Fruit fly (Drosophila melanogaster) whole organism, embryonic: ENCODE measurements around the gene Surf1.
A peak's percentile ranks its signal among the peaks of the same experiment; 100 is the strongest.

ENCODE experiments used
- CG15479 ChIP-seq: fragments of 200-800 bp; sonication (Bioruptor generic); optimal IDR thresholded peaks from 3 replicates; lab custom pipeline; 2019; ENCODE audit warnings: missing biosample characterization, mild to moderate bottlenecking, missing genetic modification characterization, moderate library complexity
- CG18011 ChIP-seq: fragments of 200-800 bp; sonication (Bioruptor generic); optimal IDR thresholded peaks from 2 replicates; lab custom pipeline; 2017; ENCODE audit warnings: missing biosample characterization, missing genetic modification characterization, mild to moderate bottlenecking, moderate library complexity, missing genotype
- CG6272 ChIP-seq: fragments of 200-800 bp; sonication (Bioruptor generic); IDR thresholded peaks from 2 replicates; pipeline ENCODE4 v1.3.6; 2022; ENCODE audit warnings: missing biosample characterization, missing genetic modification characterization
- CG6689 ChIP-seq: fragments of 200-800 bp; sonication (Bioruptor generic); IDR thresholded peaks from 2 replicates; pipeline ENCODE4 v1.3.6; 2022; ENCODE audit warnings: missing biosample characterization, missing genetic modification characterization
- E2f1 ChIP-seq: fragments of 200-800 bp; sonication (Bioruptor generic); IDR thresholded peaks from 2 replicates; pipeline ENCODE4 v1.3.6; 2022; ENCODE audit warnings: missing biosample characterization, missing genetic modification characterization
- fd102C ChIP-seq: fragments of 200-800 bp; sonication (Bioruptor generic); optimal IDR thresholded peaks from 2 replicates; lab custom pipeline; 2018; ENCODE audit warnings: missing biosample characterization, mild to moderate bottlenecking, missing genetic modification characterization, moderate library complexity
- gt ChIP-seq: fragments of 200-800 bp; sonication (Bioruptor generic); IDR thresholded peaks from 2 replicates; pipeline ENCODE4 v1.3.6; 2022; ENCODE audit warnings: missing biosample characterization, missing genetic modification characterization
- mld ChIP-seq: fragments of 200-800 bp; sonication (Bioruptor generic); IDR thresholded peaks from 3 replicates; pipeline ENCODE4 v1.3.6; 2022; ENCODE audit warnings: missing biosample characterization, missing genetic modification characterization; ENCODE audit not compliant: partially characterized antibody

DNA sequence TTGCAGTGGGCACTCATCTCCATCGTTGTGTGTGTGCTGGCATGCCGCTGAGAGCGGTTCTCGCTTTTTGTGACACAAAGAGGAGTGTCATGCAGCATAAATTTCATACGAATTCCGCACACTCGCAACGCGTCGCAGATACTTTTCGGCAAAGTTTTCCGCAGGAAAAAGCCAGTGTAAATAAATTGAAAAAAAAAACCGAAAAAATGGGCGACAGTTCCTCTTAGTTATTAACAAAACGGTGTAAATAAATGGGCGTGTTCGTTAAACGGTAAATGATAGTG is 15.4 kb upstream of the Surf1 start, which contains the start of gene tow:
- TF ChIP-seq mld (GFP tag; lab: Robert Waterston, UW) (no peak), E2f1 (GFP tag; lab: Robert Waterston, UW) (no peak), CG6272 (no peak), gt (GFP tag; lab: Robert Waterston, UW) (no peak), CG18011 (GFP tag; lab: Kevin White, UChicago) (no peak), CG6689 (GFP tag; lab: Robert Waterston, UW) (0 out of 2 replicates have a peak, but pooled peaks have one; percentile 20), CG15479 (GFP tag; lab: Kevin White, UChicago) (no peak), fd102C (GFP tag; lab: Kevin White, UChicago) (no peak)
